Fruit fly (Drosophila melanogaster): ENCODE data around the gene Syx17.

Gene Syx17

DNA sequence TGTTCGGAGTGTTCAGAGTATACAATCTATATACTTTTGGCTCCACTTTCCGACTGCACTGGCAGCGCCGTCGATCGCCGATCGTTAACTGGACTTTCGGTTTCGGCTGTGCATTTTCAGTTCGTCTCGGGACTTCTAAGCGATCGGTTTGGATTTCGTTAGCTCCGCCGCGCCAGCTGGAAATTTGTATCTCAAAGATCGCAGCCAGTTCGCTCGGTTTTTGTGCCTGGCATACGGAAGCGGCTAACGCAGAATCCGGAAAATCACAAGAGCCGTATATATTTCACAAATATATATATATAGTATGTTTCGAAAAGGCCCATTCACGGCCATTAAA, 19.0 kb upstream of the Syx17 start, which contains the start of gene slow (continued):
- no peak for TF ChIP-seq pho (GFP tag; optimal IDR thresholded peaks at IDR 0.05)
- no peak for TF ChIP-seq ATbp (GFP tag; optimal IDR thresholded peaks at IDR 0.05)
- TF ChIP-seq CG3065 (GFP tag; optimal IDR thresholded peaks at IDR 0.05), result no peak
- TF ChIP-seq CG7786 (GFP tag; optimal IDR thresholded peaks at IDR 0.05), result no peak
- no peak for TF ChIP-seq wek (GFP tag; optimal IDR thresholded peaks at IDR 0.05)
- no peak for TF ChIP-seq Kr (GFP tag; optimal IDR thresholded peaks at IDR 0.05)
- TF ChIP-seq Med (GFP tag), result peak; percentile 59
- TF ChIP-seq CG12744 (GFP tag; optimal IDR thresholded peaks at IDR 0.05), result no peak
- TF ChIP-seq HLH3B (GFP tag; IDR thresholded peaks at IDR 0.05), result no peak
- TF ChIP-seq Atf6 (GFP tag; IDR thresholded peaks at IDR 0.05), result no peak
- no peak for TF ChIP-seq CG12219 (GFP tag; optimal IDR thresholded peaks at IDR 0.05)
- no peak for TF ChIP-seq CG18764 (GFP tag; optimal IDR thresholded peaks at IDR 0.05)
- TF ChIP-seq NC2β (GFP tag; optimal IDR thresholded peaks at IDR 0.05), result no peak
- TF ChIP-seq onecut (GFP tag; IDR thresholded peaks at IDR 0.05), result no peak
- TF ChIP-seq Blimp-1 (GFP tag; optimal IDR thresholded peaks at IDR 0.05), result peak; percentile 77
- TF ChIP-seq CG15514 (GFP tag; optimal IDR thresholded peaks at IDR 0.05), result no peak
- TF ChIP-seq CG7556 (GFP tag; optimal IDR thresholded peaks at IDR 0.05), result no peak
- TF ChIP-seq jigr1 (GFP tag; IDR thresholded peaks at IDR 0.05), result no peak
- TF ChIP-seq lov (optimal IDR thresholded peaks at IDR 0.05), result no peak
- 0 out of 3 replicates have a peak, but pooled peaks have one; percentile 6 for TF ChIP-seq lov (GFP tag; IDR thresholded peaks at IDR 0.05)
- no peak for TF ChIP-seq gsb-n (tag; optimal IDR thresholded peaks at IDR 0.05)
- TF ChIP-seq CG17829 (tag; optimal IDR thresholded peaks at IDR 0.05), result no peak
- peak; percentile 92 for TF ChIP-seq Deaf1 (tag; optimal IDR thresholded peaks at IDR 0.05)
- no peak for TF ChIP-seq CG14965 (GFP tag; optimal IDR thresholded peaks at IDR 0.05; ENCODE audit: borderline replicate concordance)
- TF ChIP-seq YL-1 (GFP tag; optimal IDR thresholded peaks at IDR 0.05), result no peak
- no peak for TF ChIP-seq dysf (GFP tag; IDR thresholded peaks at IDR 0.05)
- TF ChIP-seq CG2199 (GFP tag; IDR thresholded peaks at IDR 0.05), result 0 out of 3 replicates have a peak, but pooled peaks have one; percentile 14
- TF ChIP-seq B-H1 (GFP tag; IDR thresholded peaks at IDR 0.05), result peak; percentile 11; the same call in 1 of the 3 replicates
- no peak for TF ChIP-seq vfl (GFP tag; optimal IDR thresholded peaks at IDR 0.05)
- no peak for TF ChIP-seq schlank (tag; optimal IDR thresholded peaks at IDR 0.05)
- TF ChIP-seq CG10209 (GFP tag; optimal IDR thresholded peaks at IDR 0.05), result no peak
- no peak for TF ChIP-seq da (GFP tag; optimal IDR thresholded peaks at IDR 0.05)
- no peak for TF ChIP-seq CG17359 (tag; optimal IDR thresholded peaks at IDR 0.05)
- TF ChIP-seq CG12391 (tag; optimal IDR thresholded peaks at IDR 0.05), result no peak
- peak in 1 of 2 experiments; percentile 7 for TF ChIP-seq Eip74EF (GFP tag; optimal IDR thresholded peaks at IDR 0.05)
- TF ChIP-seq pnt (GFP tag; optimal IDR thresholded peaks at IDR 0.05), result no peak
- TF ChIP-seq nerfin-1 (tag; optimal IDR thresholded peaks at IDR 0.05), result peak; percentile 1
- no peak for TF ChIP-seq Xbp1 (GFP tag; optimal IDR thresholded peaks at IDR 0.05)
- TF ChIP-seq ato (GFP tag; IDR thresholded peaks at IDR 0.05; ENCODE audit: partially characterized antibody), result peak; percentile 41; the same call in 1 of the 2 replicates
- no peak for TF ChIP-seq CG32772 (GFP tag; IDR thresholded peaks at IDR 0.05)
- TF ChIP-seq sc (optimal IDR thresholded peaks at IDR 0.05), result no peak
- TF ChIP-seq sc (GFP tag; optimal IDR thresholded peaks at IDR 0.05), result no peak
- no peak for TF ChIP-seq pfk (GFP tag; optimal IDR thresholded peaks at IDR 0.05)
- TF ChIP-seq CG18599 (GFP tag; optimal IDR thresholded peaks at IDR 0.05), result no peak
- TF ChIP-seq Usf (GFP tag; optimal IDR thresholded peaks at IDR 0.05), result no peak
- no peak for TF ChIP-seq CG4707 (GFP tag; optimal IDR thresholded peaks at IDR 0.05)
- TF ChIP-seq HmgD (GFP tag; optimal IDR thresholded peaks at IDR 0.05), result no peak
- TF ChIP-seq CG15073 (GFP tag; optimal IDR thresholded peaks at IDR 0.05), result no peak
- no peak for TF ChIP-seq p53 (GFP tag; optimal IDR thresholded peaks at IDR 0.05)
- no peak for TF ChIP-seq D (optimal IDR thresholded peaks at IDR 0.05)
- no peak for TF ChIP-seq D (GFP tag; optimal IDR thresholded peaks at IDR 0.05)
- no peak for TF ChIP-seq sens-2 (GFP tag; IDR thresholded peaks at IDR 0.05)
